Fruit fly (Drosophila melanogaster) whole organism, embryonic: Measurements from ENCODE around the gene CG14960.
A peak's percentile ranks its signal among the peaks of the same experiment; 100 is the strongest.

Experiments
- Aef1 ChIP-seq: fragments of 200-800 bp; sonication (Bioruptor generic); IDR thresholded peaks from 3 replicates; pipeline ENCODE4 v1.3.6; 2022; ENCODE audit warnings: missing biosample characterization, missing genetic modification characterization
- Atf-2 ChIP-seq: fragments of 200-800 bp; sonication (Bioruptor generic); optimal IDR thresholded peaks from 2 replicates; lab custom pipeline; 2016; ENCODE audit warnings: missing biosample characterization, missing genetic modification characterization
- CG10209 ChIP-seq: fragments of 200-800 bp; sonication (Bioruptor generic); optimal IDR thresholded peaks from 3 replicates; lab custom pipeline; 2017; ENCODE audit warnings: missing biosample characterization, mild to moderate bottlenecking, missing genetic modification characterization, missing genetic modification reagents
- CG1024 ChIP-seq: fragments of 200-800 bp; sonication (Bioruptor generic); IDR thresholded peaks from 2 replicates; pipeline ENCODE4 v1.3.6; 2022; ENCODE audit warnings: missing biosample characterization, missing genetic modification characterization
- CG1233 ChIP-seq: fragments of 200-800 bp; sonication (Bioruptor generic); optimal IDR thresholded peaks from 4 replicates; lab custom pipeline; 2018; ENCODE audit warnings: missing biosample characterization, mild to moderate bottlenecking, missing genetic modification characterization
- CG15479 ChIP-seq: fragments of 200-800 bp; sonication (Bioruptor generic); optimal IDR thresholded peaks from 3 replicates; lab custom pipeline; 2019; ENCODE audit warnings: missing biosample characterization, mild to moderate bottlenecking, missing genetic modification characterization, moderate library complexity
- CG15514 ChIP-seq: fragments of 200-800 bp; sonication (Bioruptor generic); optimal IDR thresholded peaks from 3 replicates; lab custom pipeline; 2017; ENCODE audit warnings: missing biosample characterization, missing genetic modification characterization, mild to moderate bottlenecking, moderate library complexity, missing genetic modification reagents
- CG1603 ChIP-seq: fragments of 200-800 bp; sonication (Bioruptor generic); optimal IDR thresholded peaks from 2 replicates; lab custom pipeline; 2019; ENCODE audit warnings: missing biosample characterization, mild to moderate bottlenecking, missing genetic modification characterization, moderate library complexity
- CG17328 ChIP-seq: fragments of 200-800 bp; sonication (Bioruptor generic); IDR thresholded peaks from 2 replicates; pipeline ENCODE4 v1.3.6; 2022; ENCODE audit warnings: missing biosample characterization, missing genetic modification characterization
- CG18011 ChIP-seq: fragments of 200-800 bp; sonication (Bioruptor generic); optimal IDR thresholded peaks from 2 replicates; lab custom pipeline; 2017; ENCODE audit warnings: missing biosample characterization, missing genetic modification characterization, mild to moderate bottlenecking, moderate library complexity, missing genotype
- CG18599 ChIP-seq: fragments of 200-800 bp; sonication (Bioruptor generic); optimal IDR thresholded peaks from 3 replicates; lab custom pipeline; 2017; ENCODE audit warnings: missing biosample characterization, missing genetic modification characterization, mild to moderate bottlenecking, moderate library complexity, missing genetic modification reagents
- CG2678 ChIP-seq: fragments of 200-800 bp; sonication (Bioruptor generic); optimal IDR thresholded peaks from 3 replicates; lab custom pipeline; 2019; ENCODE audit warnings: missing biosample characterization, mild to moderate bottlenecking, missing genetic modification characterization, moderate library complexity
- CG34376 ChIP-seq: fragments of 200-800 bp; sonication (Bioruptor generic); optimal IDR thresholded peaks from 2 replicates; lab custom pipeline; 2018; ENCODE audit warnings: missing biosample characterization, mild to moderate bottlenecking, missing genetic modification characterization
- CG34422 ChIP-seq: fragments of 200-800 bp; sonication (Bioruptor generic); IDR thresholded peaks from 3 replicates; pipeline ENCODE4 v1.3.6; 2022; ENCODE audit warnings: missing biosample characterization, missing genetic modification characterization
- CG3847 ChIP-seq: fragments of 200-800 bp; sonication (Bioruptor generic); IDR thresholded peaks from 2 replicates; pipeline ENCODE4 v1.3.6; 2022; ENCODE audit warnings: missing biosample characterization, missing genetic modification characterization
- CG4328 ChIP-seq: fragments of 200-800 bp; sonication (Bioruptor generic); optimal IDR thresholded peaks from 3 replicates; lab custom pipeline; 2017; ENCODE audit warnings: missing biosample characterization, missing genetic modification reagents, missing genetic modification characterization
- CG4820 ChIP-seq: fragments of 200-800 bp; sonication (Bioruptor generic); optimal IDR thresholded peaks from 3 replicates; lab custom pipeline; 2016; ENCODE audit warnings: missing biosample characterization, missing genetic modification characterization
- CG5245 ChIP-seq: fragments of 200-800 bp; sonication (Bioruptor generic); optimal IDR thresholded peaks from 3 replicates; lab custom pipeline; 2016; ENCODE audit warnings: missing biosample characterization, missing genetic modification characterization
- CG5953 ChIP-seq: fragments of 200-800 bp; sonication (Bioruptor generic); IDR thresholded peaks from 2 replicates; pipeline ENCODE4 v1.3.6; 2022; ENCODE audit warnings: missing biosample characterization, missing genetic modification characterization
- CG7987 ChIP-seq: fragments of 200-800 bp; sonication (Bioruptor generic); optimal IDR thresholded peaks from 2 replicates; lab custom pipeline; 2018; ENCODE audit warnings: missing biosample characterization, mild to moderate bottlenecking, missing genetic modification characterization, moderate library complexity
- CG8388 ChIP-seq: fragments of 200-800 bp; sonication (Bioruptor generic); optimal IDR thresholded peaks from 2 replicates; lab custom pipeline; 2019; ENCODE audit warnings: missing biosample characterization, mild to moderate bottlenecking, missing genetic modification characterization, moderate library complexity
- CrebB ChIP-seq: fragments of 200-800 bp; sonication (Bioruptor generic); optimal IDR thresholded peaks from 3 replicates; lab custom pipeline; 2018; ENCODE audit warnings: missing biosample characterization, mild to moderate bottlenecking, missing genetic modification characterization
- D19A ChIP-seq: fragments of 200-800 bp; optimal IDR thresholded peaks from 3 replicates; lab custom pipeline; 2019; ENCODE audit warnings: missing biosample characterization, mild to moderate bottlenecking, missing genetic modification characterization, moderate library complexity
- E2f2 ChIP-seq: fragments of 200-800 bp; sonication (Bioruptor generic); IDR thresholded peaks from 2 replicates; pipeline ENCODE4 v1.3.6; 2022; ENCODE audit warnings: missing biosample characterization, missing genetic modification characterization
- Hsf ChIP-seq: fragments of 200-800 bp; sonication (Bioruptor generic); optimal IDR thresholded peaks from 3 replicates; lab custom pipeline; 2016; ENCODE audit warnings: missing biosample characterization, missing genetic modification characterization
- Lim3 ChIP-seq: fragments of 200-800 bp; sonication (Bioruptor generic); IDR thresholded peaks from 2 replicates; pipeline ENCODE4 v1.3.6; 2022; ENCODE audit warnings: missing biosample characterization, missing genetic modification characterization
- MTF-1 ChIP-seq: fragments of 200-800 bp; sonication (Bioruptor generic); optimal IDR thresholded peaks from 2 replicates; lab custom pipeline; 2018; ENCODE audit warnings: missing biosample characterization, mild to moderate bottlenecking, missing genetic modification characterization, borderline replicate concordance
- Mad ChIP-seq: fragments of 200-800 bp; sonication (Bioruptor generic); optimal IDR thresholded peaks from 2 replicates; lab custom pipeline; 2016; ENCODE audit warnings: missing biosample characterization, missing genetic modification characterization
- ap ChIP-seq: fragments of 200-800 bp; sonication (Bioruptor generic); IDR thresholded peaks from 2 replicates; pipeline ENCODE4 v1.3.6; 2022; ENCODE audit warnings: missing biosample characterization, missing genetic modification characterization
- ase ChIP-seq: fragments of 200-800 bp; sonication (Bioruptor generic); IDR thresholded peaks from 3 replicates; pipeline ENCODE4 v1.3.6; 2022; ENCODE audit warnings: missing biosample characterization, missing genetic modification characterization
- az2 ChIP-seq: fragments of 200-800 bp; sonication (Bioruptor generic); optimal IDR thresholded peaks from 3 replicates; lab custom pipeline; 2016; ENCODE audit warnings: missing biosample characterization, missing genetic modification characterization
- bcd ChIP-seq: fragments of 200-800 bp; sonication (Bioruptor generic); optimal IDR thresholded peaks from 2 replicates; lab custom pipeline; 2017; ENCODE audit warnings: missing biosample characterization, mild to moderate bottlenecking, missing genetic modification characterization
- bowl ChIP-seq: fragments of 200-800 bp; sonication (Bioruptor generic); IDR thresholded peaks from 2 replicates; pipeline ENCODE4 v1.3.6; 2022; ENCODE audit warnings: missing biosample characterization, missing genetic modification characterization
- ci ChIP-seq: fragments of 200-800 bp; sonication (Bioruptor generic); IDR thresholded peaks from 3 replicates; pipeline ENCODE4 v1.3.6; 2022; ENCODE audit warnings: missing biosample characterization, missing genetic modification characterization
- dmrt11E ChIP-seq: fragments of 200-800 bp; sonication (Bioruptor generic); optimal IDR thresholded peaks from 3 replicates; lab custom pipeline; 2018; ENCODE audit warnings: missing biosample characterization, mild to moderate bottlenecking, missing genetic modification characterization, moderate library complexity
- ems ChIP-seq: fragments of 200-800 bp; sonication (Bioruptor generic); optimal IDR thresholded peaks from 3 replicates; lab custom pipeline; 2016; ENCODE audit warnings: missing biosample characterization, missing genetic modification characterization
- en ChIP-seq: fragments of 200-800 bp; sonication (Bioruptor generic); optimal IDR thresholded peaks from 2 replicates; lab custom pipeline; 2016; ENCODE audit warnings: missing biosample characterization, missing genetic modification characterization
- fd3F ChIP-seq: fragments of 200-800 bp; sonication (Bioruptor generic); optimal IDR thresholded peaks from 2 replicates; lab custom pipeline; 2018; ENCODE audit warnings: missing biosample characterization, mild to moderate bottlenecking, missing genetic modification characterization, moderate library complexity
- fd96Cb ChIP-seq: fragments of 200-800 bp; sonication (Bioruptor generic); optimal IDR thresholded peaks from 2 replicates; lab custom pipeline; 2018; ENCODE audit warnings: missing biosample characterization, mild to moderate bottlenecking, missing genetic modification characterization, moderate library complexity
- kah ChIP-seq: fragments of 200-800 bp; sonication (Bioruptor generic); optimal IDR thresholded peaks from 2 replicates; lab custom pipeline; 2018; ENCODE audit warnings: missing biosample characterization, mild to moderate bottlenecking, missing genetic modification characterization
- oc ChIP-seq: fragments of 200-800 bp; sonication (Bioruptor generic); optimal IDR thresholded peaks from 2 replicates; lab custom pipeline; 2018; ENCODE audit warnings: missing biosample characterization, mild to moderate bottlenecking, missing genetic modification characterization, moderate library complexity
- repo ChIP-seq: fragments of 200-800 bp; sonication (Bioruptor generic); optimal IDR thresholded peaks from 2 replicates; lab custom pipeline; 2016; ENCODE audit warnings: missing biosample characterization, missing genetic modification characterization
- salm ChIP-seq: fragments of 200-800 bp; sonication (Bioruptor generic); optimal IDR thresholded peaks from 2 replicates; lab custom pipeline; 2018; ENCODE audit warnings: missing biosample characterization, mild to moderate bottlenecking, missing genetic modification characterization
- schlank ChIP-seq: fragments of 200-800 bp; sonication (Bioruptor generic); optimal IDR thresholded peaks from 2 replicates; lab custom pipeline; 2018; ENCODE audit warnings: missing biosample characterization, mild to moderate bottlenecking, missing genetic modification characterization
- slbo ChIP-seq: fragments of 200-800 bp; sonication (Bioruptor generic); IDR thresholded peaks from 2 replicates; pipeline ENCODE4 v1.3.6; 2022; ENCODE audit warnings: missing biosample characterization, missing genetic modification characterization
- tll ChIP-seq, 2 experiments: fragments of 200-800 bp in 1 of 2; fragments of >200 bp in 1 of 2; sonication (Bioruptor generic) in 1 of 2; optimal IDR thresholded peaks; 2 replicates each; lab custom pipeline; 2017 to 2019; ENCODE audit warnings: missing biosample characterization in 2 of 2, missing genetic modification characterization in 2 of 2, mild to moderate bottlenecking in 1 of 2, moderate library complexity in 1 of 2
- unpg ChIP-seq: fragments of 200-800 bp; sonication (Bioruptor generic); optimal IDR thresholded peaks from 3 replicates; lab custom pipeline; 2018; ENCODE audit warnings: missing biosample characterization, mild to moderate bottlenecking, missing genetic modification characterization, moderate library complexity
- z ChIP-seq: fragments of 200-800 bp; sonication (Bioruptor generic); IDR thresholded peaks from 3 replicates; pipeline ENCODE4 v1.3.6; 2022; ENCODE audit warnings: missing biosample characterization, missing genetic modification characterization

The CG14960 gene

DNA sequence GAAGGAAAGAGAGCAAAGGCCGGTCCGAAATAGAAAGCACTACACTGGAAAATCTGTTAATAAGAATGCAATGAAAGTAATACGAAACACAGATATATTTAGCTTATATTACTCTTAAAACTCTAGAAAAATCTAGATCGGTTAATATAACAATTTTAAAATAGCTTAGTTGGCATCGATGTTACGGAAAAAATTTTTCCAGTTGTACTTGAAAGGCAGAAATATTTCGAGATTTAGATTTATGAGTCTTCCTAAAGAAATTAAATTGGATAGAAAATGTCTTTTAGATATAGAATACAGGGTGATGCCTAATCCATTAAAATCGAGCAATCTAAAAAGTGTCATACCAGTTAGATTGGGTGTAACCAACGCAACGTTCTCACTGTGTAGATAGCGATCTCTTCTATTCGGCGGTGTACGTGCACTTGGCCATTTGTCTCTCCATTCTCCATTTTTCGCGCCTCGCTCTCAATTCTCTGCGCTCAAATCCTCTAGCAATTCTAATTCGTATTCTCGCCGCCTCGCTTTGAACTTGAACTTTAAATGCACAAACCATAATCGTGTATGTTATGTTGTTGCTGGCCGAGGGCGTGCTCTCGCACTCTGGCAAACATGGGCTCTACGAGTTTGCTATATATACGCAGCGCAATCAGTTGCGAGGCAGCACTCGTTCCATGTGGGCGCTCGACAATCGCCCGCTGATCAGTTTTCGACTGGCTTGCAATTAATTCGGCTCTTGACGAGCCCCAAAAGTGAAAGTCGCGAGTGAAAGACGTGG, 20.6 kb upstream of the CG14960 start (continued):
- TF ChIP-seq CG34376 (GFP tag; lab: Kevin White, UChicago) (peak; percentile 76), CG4820 (GFP tag; lab: Kevin White, UChicago) (peak; percentile 95), ap (GFP tag; lab: Robert Waterston, UW) (peak; percentile 72), CG15479 (peak; percentile 12), ems (GFP tag; lab: Kevin White, UChicago) (peak; percentile 94), salm (tag; lab: Kevin White, UChicago) (peak; percentile 79), CG5245 (GFP tag; lab: Kevin White, UChicago) (peak; percentile 92), bowl (GFP tag; lab: Robert Waterston, UW) (no peak; the same call in 1 of the 2 replicates), CG7987 (peak; percentile 46), CG18599 (peak; percentile 93), CG1233 (GFP tag; lab: Kevin White, UChicago) (peak; percentile 91), ase (no peak; the same call in 1 of the 3 replicates), CG18011 (GFP tag; lab: Kevin White, UChicago) (peak; percentile 85), D19A (tag; lab: Kevin White, UChicago) (peak; percentile 90), CG4328 (GFP tag; lab: Kevin White, UChicago) (peak; percentile 92), unpg (GFP tag; lab: Kevin White, UChicago) (peak; percentile 83), Mad (GFP tag; lab: Kevin White, UChicago) (peak; percentile 92), z (GFP tag; lab: Robert Waterston, UW) (no peak), az2 (GFP tag; lab: Kevin White, UChicago) (peak; percentile 97), Atf-2 (GFP tag; lab: Kevin White, UChicago) (peak; percentile 97), CG3847 (GFP tag; lab: Robert Waterston, UW) (peak; percentile 89), CG5953 (GFP tag; lab: Robert Waterston, UW) (peak; percentile 16; the same call in 1 of the 2 replicates), CG1603 (tag; lab: Kevin White, UChicago) (peak; percentile 69), MTF-1 (peak; percentile 38), dmrt11E (tag; lab: Kevin White, UChicago) (peak; percentile 93), CG2678 (peak; percentile 97), repo (GFP tag; lab: Kevin White, UChicago) (peak; percentile 89), CG8388 (peak; percentile 93), CG17328 (peak; percentile 77), fd3F (GFP tag; lab: Kevin White, UChicago) (peak; percentile 94), CG15514 (GFP tag; lab: Kevin White, UChicago) (peak; percentile 73), Hsf (GFP tag; lab: Kevin White, UChicago) (peak; percentile 97), slbo (GFP tag; lab: Robert Waterston, UW) (peak; percentile 90), CrebB (tag; lab: Kevin White, UChicago) (peak; percentile 68), fd96Cb (peak; percentile 93), Aef1 (GFP tag; lab: Robert Waterston, UW) (peak; percentile 79), tll (GFP tag; optimal IDR thresholded peaks at IDR 0.05; lab: Kevin White, UChicago) (peak; percentile 17 to 26), en (peak; percentile 80), schlank (peak; percentile 76), oc (peak; percentile 86), bcd (GFP tag; lab: Kevin White, UChicago) (peak; percentile 95), CG1024 (GFP tag; lab: Robert Waterston, UW) (peak; percentile 67; the same call in 1 of the 2 replicates), kah (GFP tag; lab: Kevin White, UChicago) (peak; percentile 73), E2f2 (peak; percentile 54; the same call in 1 of the 2 replicates), ci (GFP tag; lab: Robert Waterston, UW) (peak; percentile 79; the same call in 2 of the 3 replicates), CG10209 (GFP tag; lab: Kevin White, UChicago) (peak; percentile 97), CG34422 (peak; percentile 79; the same call in 2 of the 3 replicates), Lim3 (GFP tag; lab: Robert Waterston, UW) (0 out of 2 replicates have a peak, but pooled peaks have one; percentile 36)
